Worm (Caenorhabditis elegans): Measurements from ENCODE around the gene srw-133.

srw-133 gene

DNA sequence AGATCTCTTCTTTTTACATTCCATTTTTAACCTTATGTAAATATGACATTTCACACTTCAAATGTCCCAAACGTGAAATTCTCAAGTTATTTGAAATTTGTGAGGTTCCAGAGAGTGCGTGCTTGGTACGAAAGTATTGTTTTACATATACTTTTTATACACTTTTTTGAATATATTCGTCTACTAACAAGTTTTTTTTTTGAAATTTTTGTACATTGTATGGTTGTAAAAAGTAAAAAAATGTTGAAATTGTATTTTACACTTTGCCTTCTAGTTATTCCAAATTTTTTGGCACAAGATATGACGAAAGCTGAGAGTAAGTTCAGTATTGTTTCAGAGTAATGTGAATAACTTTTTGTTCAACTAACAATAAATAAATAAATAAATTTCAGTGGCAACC lies 20.2 kb upstream of the srw-133 start, which contains the start of gene lgc-1:
Gene lgc-1 (plus strand): TSS at position 301 of the 400 bp plus-strand sequence.
- TF ChIP-seq mef-2 (tag; optimal IDR thresholded peaks at IDR 0.05) (no peak), blmp-1 (tag; optimal IDR thresholded peaks at IDR 0.05) (no peak)

DNA sequence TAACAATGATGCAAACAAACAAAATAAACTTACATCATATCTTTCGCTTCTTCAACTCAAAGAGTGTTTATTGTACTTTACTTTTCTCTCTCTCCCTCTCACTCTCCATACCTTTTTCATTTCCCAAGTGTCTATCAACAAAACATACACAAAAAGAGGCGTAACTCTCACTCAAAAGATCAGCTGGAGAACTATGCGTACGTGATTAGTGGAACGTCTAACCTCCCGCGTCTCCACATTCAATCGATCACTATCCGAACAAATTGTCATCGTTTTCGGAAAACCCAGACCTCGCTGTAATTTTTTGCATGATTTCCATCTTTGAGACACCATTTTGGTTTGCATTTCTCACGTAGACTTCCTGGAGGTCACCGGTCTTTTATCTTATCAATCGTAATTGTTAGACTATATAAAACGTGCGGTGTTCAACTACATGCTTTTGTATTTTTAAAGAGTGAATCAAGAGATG lies 17.0 kb upstream of the srw-133 start, which contains the start of gene nhr-57:
Gene nhr-57 (plus strand): TSS at position 419 of the 469 bp plus-strand sequence.
- TF ChIP-seq lin-14 (GFP tag; optimal IDR thresholded peaks at IDR 0.05) (peak; percentile 91), swsn-7 (tag; optimal IDR thresholded peaks at IDR 0.05) (peak; percentile 51), ceh-90 (tag; optimal IDR thresholded peaks at IDR 0.05) (no peak), egl-13 (tag; optimal IDR thresholded peaks at IDR 0.05) (no peak), nhr-237 (tag; optimal IDR thresholded peaks at IDR 0.05) (peak; percentile 7), nhr-71 (tag; optimal IDR thresholded peaks at IDR 0.05) (peak; percentile 84), ets-5 (GFP tag; IDR thresholded peaks at IDR 0.05) (no peak), efl-1 (optimal IDR thresholded peaks at IDR 0.05) (peak; percentile 50 to 54), efl-1 (GFP tag; optimal IDR thresholded peaks at IDR 0.05 in 1 of 2) (peak in 1 of 2 experiments; percentile 92), xbp-1 (tag; optimal IDR thresholded peaks at IDR 0.05) (no peak), isw-1 (GFP tag; IDR thresholded peaks at IDR 0.05) (no peak), nhr-11 (tag; optimal IDR thresholded peaks at IDR 0.05) (no peak), C04F5.9 (tag; optimal IDR thresholded peaks at IDR 0.05) (peak; percentile 21), elt-3 (tag; optimal IDR thresholded peaks at IDR 0.05) (peak in 3 of 6 experiments; percentile 39 to 98 (median 89)), skn-1 (tag; optimal IDR thresholded peaks at IDR 0.05) (peak; percentile 92), irx-1 (tag; optimal IDR thresholded peaks at IDR 0.05) (peak; percentile 57), ceh-88 (GFP tag; IDR thresholded peaks at IDR 0.05) (0 out of 2 replicates have a peak, but pooled peaks have one; percentile 24), alr-1 (tag; optimal IDR thresholded peaks at IDR 0.05; ENCODE audit: borderline replicate concordance) (no peak), nhr-76 (tag; optimal IDR thresholded peaks at IDR 0.05) (no peak), F16B12.6 (tag; optimal IDR thresholded peaks at IDR 0.05) (no peak), lin-13 (GFP tag; optimal IDR thresholded peaks at IDR 0.05) (peak; percentile 9), rnt-1 (tag; optimal IDR thresholded peaks at IDR 0.05) (no peak), lir-3 (tag; optimal IDR thresholded peaks at IDR 0.05; ENCODE audit: poor library complexity) (peak; percentile 53), ztf-4 (tag; optimal IDR thresholded peaks at IDR 0.05) (peak; percentile 20), mef-2 (tag; optimal IDR thresholded peaks at IDR 0.05) (no peak), grh-1 (GFP tag; IDR thresholded peaks at IDR 0.05) (peak; percentile 57), dsc-1 (tag; optimal IDR thresholded peaks at IDR 0.05) (no peak), ces-1 (GFP tag; optimal IDR thresholded peaks at IDR 0.05) (no peak), snpc-4 (tag; optimal IDR thresholded peaks at IDR 0.05) (no peak), C16A3.4 (tag; optimal IDR thresholded peaks at IDR 0.05) (peak; percentile 59), unc-86 (tag; optimal IDR thresholded peaks at IDR 0.05) (no peak), aha-1 (tag; optimal IDR thresholded peaks at IDR 0.05) (peak; percentile 100), elt-2 (tag; optimal IDR thresholded peaks at IDR 0.05) (peak; percentile 43), nhr-28 (tag; optimal IDR thresholded peaks at IDR 0.05) (no peak), Y116A8C.19 (tag; optimal IDR thresholded peaks at IDR 0.05; ENCODE audit: borderline replicate concordance) (no peak), ceh-82 (tag; optimal IDR thresholded peaks at IDR 0.05) (peak in 1 of 3 experiments; percentile 32), sptf-1 (tag; optimal IDR thresholded peaks at IDR 0.05) (no peak), zag-1 (tag; optimal IDR thresholded peaks at IDR 0.05) (no peak), ama-1 (optimal IDR thresholded peaks at IDR 0.05) (no peak), hlh-17 (GFP tag; optimal IDR thresholded peaks at IDR 0.05; ENCODE audit: borderline replicate concordance) (no peak), pqm-1 (tag; optimal IDR thresholded peaks at IDR 0.05) (no peak), pag-3 (tag; optimal IDR thresholded peaks at IDR 0.05; ENCODE audit: borderline replicate concordance, insufficient read depth) (no peak), nhr-47 (tag; optimal IDR thresholded peaks at IDR 0.05) (peak; percentile 64), tbx-2 (tag; optimal IDR thresholded peaks at IDR 0.05) (peak; percentile 74), ceh-63 (GFP tag; optimal IDR thresholded peaks at IDR 0.05) (no peak), lin-15B (tag; optimal IDR thresholded peaks at IDR 0.05) (no peak), sox-4 (tag; optimal IDR thresholded peaks at IDR 0.05) (no peak), C34B4.2 (tag; optimal IDR thresholded peaks at IDR 0.05) (no peak), nhr-19 (GFP tag; conservative IDR thresholded peaks at IDR 0.05) (peak; percentile 79), lin-39 (tag; optimal IDR thresholded peaks at IDR 0.05) (no peak), unc-98 (GFP tag; IDR thresholded peaks at IDR 0.05) (no peak)
